Worm (Caenorhabditis elegans): ENCODE data around the gene H39E23.3.

The H39E23.3 gene

DNA sequence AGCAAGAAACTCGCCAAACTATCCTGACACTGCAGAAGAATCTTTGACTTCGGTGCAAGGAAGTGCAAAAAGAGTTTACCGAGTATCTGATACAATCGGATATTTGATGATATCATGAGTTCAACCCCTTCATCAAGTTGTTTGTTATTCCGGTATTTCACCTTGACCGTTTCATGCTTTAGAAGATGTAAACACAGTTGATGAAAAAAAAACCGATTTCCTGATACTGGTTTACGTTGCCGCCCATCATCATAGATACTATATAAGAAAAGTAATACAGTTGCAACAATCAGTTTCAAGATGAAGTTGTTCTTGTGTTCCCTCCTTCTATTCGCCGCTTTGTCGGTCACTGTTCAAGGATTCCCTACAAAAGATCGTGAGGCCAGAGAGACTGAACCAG is at the start of gene H39E23.3:
Gene H39E23.3 (plus strand): TSS at position 301 of the 400 bp plus-strand sequence.
- TF ChIP-seq rnt-1 (tag; optimal IDR thresholded peaks at IDR 0.05) (no peak), ceh-45 (GFP tag; IDR thresholded peaks at IDR 0.05) (no peak), ref-2 (tag; optimal IDR thresholded peaks at IDR 0.05) (no peak), lin-11 (tag; optimal IDR thresholded peaks at IDR 0.05) (no peak), pag-3 (tag; optimal IDR thresholded peaks at IDR 0.05; ENCODE audit: borderline replicate concordance) (no peak)

DNA sequence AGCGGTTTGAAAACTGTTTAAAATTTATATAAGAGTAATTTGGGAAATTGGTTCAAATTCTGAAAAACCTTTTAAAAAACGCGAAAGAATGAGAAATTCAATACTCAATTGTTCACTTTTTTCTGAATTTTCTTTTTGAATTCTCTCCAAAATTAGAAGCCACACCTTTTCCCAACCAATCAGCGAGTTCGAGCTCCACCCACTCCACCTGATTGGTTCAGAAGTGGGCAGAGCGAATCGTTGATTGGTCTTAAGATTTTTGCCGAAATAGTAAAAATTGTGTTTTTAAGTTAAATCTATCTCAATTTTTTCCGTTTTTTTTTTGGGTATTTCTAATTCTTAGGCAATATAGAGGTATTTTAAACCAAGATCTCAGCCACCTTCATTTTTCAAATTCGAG is 43.6 kb upstream of the H39E23.3 start:
- TF ChIP-seq ceh-2 (tag; optimal IDR thresholded peaks at IDR 0.05), result no peak
- no peak for TF ChIP-seq fkh-10 (GFP tag; optimal IDR thresholded peaks at IDR 0.05)
- TF ChIP-seq unc-55 (GFP tag; optimal IDR thresholded peaks at IDR 0.05), result no peak
- TF ChIP-seq nfya-1 (tag; optimal IDR thresholded peaks at IDR 0.05), result peak; percentile 94

DNA sequence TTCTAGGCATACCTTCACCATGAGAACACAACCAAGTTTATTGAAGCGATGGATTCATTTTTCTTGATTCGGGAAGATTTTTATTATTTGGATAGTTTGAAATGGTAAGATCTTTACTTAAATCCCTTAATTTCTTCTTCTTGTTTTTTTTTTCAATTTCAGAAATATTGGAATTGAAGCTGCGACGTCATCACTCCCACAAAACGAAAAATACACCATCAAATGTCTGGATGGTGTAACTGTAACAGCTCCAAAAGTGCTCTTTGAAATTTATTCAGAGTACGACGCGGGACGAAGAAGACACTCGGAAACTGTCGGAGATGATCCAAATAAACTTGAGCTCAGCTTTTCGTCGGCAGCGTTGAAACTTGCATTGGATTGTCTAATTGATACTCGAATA is 43.2 kb upstream of the H39E23.3 start, which contains the start of gene D1086.21:
Gene D1086.21 (plus strand): TSS at position 301 of the 400 bp plus-strand sequence.
- TF ChIP-seq pax-1 (tag; optimal IDR thresholded peaks at IDR 0.05) (no peak), nhr-232 (tag; optimal IDR thresholded peaks at IDR 0.05) (no peak), ceh-31 (tag; optimal IDR thresholded peaks at IDR 0.05) (no peak), npax-4 (tag; optimal IDR thresholded peaks at IDR 0.05) (no peak), ceh-24 (tag; optimal IDR thresholded peaks at IDR 0.05) (no peak)

DNA sequence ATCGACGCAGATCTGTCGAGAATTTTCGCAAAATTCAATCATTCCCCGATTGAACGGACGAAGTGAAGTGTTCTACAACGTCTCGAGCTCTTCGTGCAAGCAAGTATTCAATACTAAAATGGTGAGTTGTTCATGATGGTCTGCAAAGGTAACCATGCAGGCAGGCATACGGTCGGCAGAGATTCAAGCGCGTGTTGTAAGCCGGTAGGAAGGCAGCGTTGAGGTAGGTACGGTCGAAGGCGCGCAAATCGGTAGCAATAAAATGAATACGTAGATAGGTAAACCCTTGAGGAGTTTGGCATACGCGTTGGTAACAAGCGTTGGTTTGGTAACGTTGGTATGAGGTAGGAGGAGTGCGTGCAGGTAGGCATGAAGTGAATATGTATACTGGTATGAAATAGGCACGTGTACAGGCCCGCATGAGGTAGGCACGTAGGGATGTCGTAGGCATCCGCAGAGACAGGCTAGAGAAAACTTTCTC is 39.8 kb upstream of the H39E23.3 start, which contains the start of gene D1086.17:
Gene D1086.17 (plus strand): TSS at position 51 of the 481 bp plus-strand sequence.
- TF ChIP-seq sox-4 (tag; optimal IDR thresholded peaks at IDR 0.05) (no peak), mec-3 (tag; optimal IDR thresholded peaks at IDR 0.05; ENCODE audit: borderline replicate concordance) (no peak), odd-2 (tag; optimal IDR thresholded peaks at IDR 0.05) (no peak), ztf-16 (tag; optimal IDR thresholded peaks at IDR 0.05) (no peak), lim-6 (tag; optimal IDR thresholded peaks at IDR 0.05) (no peak), fkh-10 (GFP tag; optimal IDR thresholded peaks at IDR 0.05) (no peak), pros-1 (tag; optimal IDR thresholded peaks at IDR 0.05) (no peak), ceh-18 (tag; optimal IDR thresholded peaks at IDR 0.05) (no peak), ceh-24 (tag; optimal IDR thresholded peaks at IDR 0.05) (no peak)

DNA sequence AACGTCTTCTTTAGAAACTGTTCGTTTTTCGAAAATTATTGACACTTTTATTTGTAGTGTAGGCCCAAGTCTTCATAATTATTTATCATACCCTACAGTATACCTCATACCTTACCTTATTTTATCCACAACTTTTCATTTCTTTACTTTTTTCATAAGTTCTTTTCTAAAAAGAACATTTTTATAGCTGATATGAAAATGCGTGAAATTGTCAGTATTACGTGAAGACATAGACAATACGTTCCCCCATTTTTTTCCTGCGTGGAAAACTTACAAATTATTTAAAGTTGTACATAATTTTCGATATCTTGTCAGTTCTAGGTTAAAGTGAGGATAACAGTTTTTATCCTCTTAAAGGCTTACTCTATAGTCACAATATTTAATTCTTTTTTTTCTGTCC is 37.7 kb upstream of the H39E23.3 start:
- TF ChIP-seq K09A11.1 (tag; optimal IDR thresholded peaks at IDR 0.05; ENCODE audit: insufficient read depth), result no peak
- TF ChIP-seq pag-3 (tag; optimal IDR thresholded peaks at IDR 0.05; ENCODE audit: borderline replicate concordance), result no peak
- no peak for TF ChIP-seq F13H6.1 (tag; optimal IDR thresholded peaks at IDR 0.05)
- no peak for TF ChIP-seq ceh-14 (tag; optimal IDR thresholded peaks at IDR 0.05)
- TF ChIP-seq ceh-6 (GFP tag; optimal IDR thresholded peaks at IDR 0.05), result no peak
- TF ChIP-seq hlh-8 (tag; optimal IDR thresholded peaks at IDR 0.05), result no peak
- no peak for TF ChIP-seq npax-4 (tag; optimal IDR thresholded peaks at IDR 0.05)
- TF ChIP-seq ceh-2 (tag; optimal IDR thresholded peaks at IDR 0.05), result no peak
- TF ChIP-seq dve-1 (tag; optimal IDR thresholded peaks at IDR 0.05), result no peak
- TF ChIP-seq ceh-45 (GFP tag; IDR thresholded peaks at IDR 0.05), result no peak
- TF ChIP-seq elt-2 (tag; optimal IDR thresholded peaks at IDR 0.05), result no peak
- no peak for TF ChIP-seq eyg-1 (tag; optimal IDR thresholded peaks at IDR 0.05)

DNA sequence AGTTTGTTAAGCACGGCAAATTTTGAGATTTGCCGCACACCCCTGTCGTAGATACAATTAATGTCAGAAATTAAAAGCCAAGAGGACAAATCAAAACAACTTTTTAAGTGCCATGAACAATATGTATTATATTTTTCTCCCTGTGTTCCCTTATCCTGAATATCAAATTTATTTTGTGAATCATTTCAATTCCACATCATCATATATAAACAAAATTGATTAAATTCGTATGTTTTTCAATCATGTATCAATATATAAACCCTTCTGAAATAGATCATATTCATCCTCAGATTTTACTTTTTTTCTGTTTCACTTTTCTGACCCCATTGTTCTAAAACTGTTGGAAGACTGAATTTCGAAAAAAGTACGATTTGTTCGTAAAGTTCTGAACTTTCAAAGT is 33.5 kb upstream of the H39E23.3 start, which contains the start of gene D1086.11:
Gene D1086.11 (plus strand): TSS at position 301 of the 400 bp plus-strand sequence.
- TF ChIP-seq mec-3 (tag; optimal IDR thresholded peaks at IDR 0.05; ENCODE audit: borderline replicate concordance) (no peak), ceh-31 (tag; optimal IDR thresholded peaks at IDR 0.05) (no peak), rnt-1 (tag; optimal IDR thresholded peaks at IDR 0.05) (no peak), madf-2 (tag; optimal IDR thresholded peaks at IDR 0.05) (no peak), tbx-2 (tag; optimal IDR thresholded peaks at IDR 0.05) (no peak), ceh-48 (tag; optimal IDR thresholded peaks at IDR 0.05) (no peak), dmd-4 (tag; optimal IDR thresholded peaks at IDR 0.05; ENCODE audit: borderline replicate concordance) (no peak), F13H6.1 (tag; optimal IDR thresholded peaks at IDR 0.05) (no peak), sox-2 (GFP tag; IDR thresholded peaks at IDR 0.05) (no peak), ceh-9 (tag; optimal IDR thresholded peaks at IDR 0.05) (no peak), sdc-2 (tag; optimal IDR thresholded peaks at IDR 0.05) (no peak), K02D7.2 (tag; optimal IDR thresholded peaks at IDR 0.05) (no peak), ceh-18 (tag; optimal IDR thresholded peaks at IDR 0.05) (no peak), ttx-3 (tag; optimal IDR thresholded peaks at IDR 0.05) (no peak)
